Worm (Caenorhabditis elegans) whole organism, L4 larva: ENCODE results near the gene T22D1.8.

Experiments used
- D1046.2 ChIP-seq: fragments of 200-800 bp; sonication (Bioruptor generic); IDR thresholded peaks from 2 replicates; pipeline ENCODE4 v1.3.6; 2022; ENCODE audit warnings: missing genetic modification characterization, missing compliant biosample characterization
- F10B5.3 ChIP-seq: sonication (generic microtip); optimal IDR thresholded peaks from 2 replicates; lab custom pipeline; 2016; ENCODE audit warnings: mild to moderate bottlenecking, missing genetic modification characterization, missing compliant biosample characterization
- R02D3.7 ChIP-seq: fragments of 150-350 bp; sonication (generic microtip); optimal IDR thresholded peaks from 3 replicates; lab custom pipeline; 2014; ENCODE audit warnings: missing biosample characterization, missing genetic modification characterization
- T26A8.4 ChIP-seq: fragments of 200-800 bp; sonication (Bioruptor generic); IDR thresholded peaks from 2 replicates; pipeline ENCODE4 v1.3.6; 2022; ENCODE audit warnings: missing genetic modification characterization, missing compliant biosample characterization
- Y105C5A.15 ChIP-seq: fragments of 200-800 bp; sonication (Bioruptor generic); IDR thresholded peaks from 2 replicates; pipeline ENCODE4 v1.3.6; 2022; ENCODE audit warnings: missing genetic modification characterization, missing compliant biosample characterization
- Y48G9A.11 ChIP-seq: fragments of 200-800 bp; sonication (Bioruptor generic); IDR thresholded peaks from 2 replicates; pipeline ENCODE4 v1.3.6; 2022; ENCODE audit warnings: missing genetic modification reagents, missing genetic modification characterization, missing compliant biosample characterization
- Y5F2A.4 ChIP-seq: fragments of 200-800 bp; sonication (Bioruptor generic); optimal IDR thresholded peaks from 2 replicates; lab custom pipeline; 2018; ENCODE audit warnings: mild to moderate bottlenecking, missing genetic modification characterization, missing compliant biosample characterization
- Y75B8A.6 ChIP-seq: fragments of 200-800 bp; sonication (Bioruptor generic); IDR thresholded peaks from 2 replicates; pipeline ENCODE4 v1.3.6; 2022; ENCODE audit warnings: missing genetic modification reagents, missing genetic modification characterization, missing compliant biosample characterization
- aha-1 ChIP-seq: fragments of 150-350 bp; peaks from one replicate; lab custom pipeline; 2014; ENCODE audit warnings: missing biosample characterization, missing genetic modification characterization
- aly-2 ChIP-seq: sonication (generic microtip); optimal IDR thresholded peaks from 2 replicates; lab custom pipeline; 2018; ENCODE audit warnings: missing biosample characterization, missing genetic modification characterization
- ama-1 ChIP-seq: fragments of 150-350 bp; optimal IDR thresholded peaks from 2 replicates; lab custom pipeline; 2014; ENCODE audit warnings: inconsistent platforms, mixed read lengths
- arid-1 ChIP-seq: fragments of 200-800 bp; sonication (Bioruptor generic); conservative IDR thresholded peaks from 2 replicates; pipeline ENCODE4 v1.3.6; 2022; ENCODE audit warnings: missing genetic modification reagents, missing genetic modification characterization, missing compliant biosample characterization
- attf-4 ChIP-seq: sonication (generic microtip); optimal IDR thresholded peaks from 3 replicates; lab custom pipeline; 2017; ENCODE audit warnings: missing biosample characterization, missing genetic modification characterization
- ceh-28 ChIP-seq: fragments of 150-350 bp; optimal IDR thresholded peaks from 2 replicates; lab custom pipeline; 2014; ENCODE audit warnings: missing biosample characterization, missing genetic modification reagents, missing genetic modification characterization
- ceh-32 ChIP-seq: sonication (generic microtip); optimal IDR thresholded peaks from 2 replicates; lab custom pipeline; 2016; ENCODE audit warnings: mild to moderate bottlenecking, missing genetic modification characterization, missing compliant biosample characterization; ENCODE audit not compliant: poor library complexity
- ceh-82 ChIP-seq: sonication (generic microtip); optimal IDR thresholded peaks from 2 replicates; lab custom pipeline; 2017; ENCODE audit warnings: missing biosample characterization, missing genetic modification characterization
- ctbp-1 ChIP-seq: fragments of 200-800 bp; sonication (Bioruptor generic); IDR thresholded peaks from 2 replicates; pipeline ENCODE4 v1.3.6; 2022; ENCODE audit warnings: missing genetic modification reagents, missing genetic modification characterization, missing compliant biosample characterization
- daf-19 ChIP-seq: fragments of 200-800 bp; sonication (Bioruptor generic); conservative IDR thresholded peaks from 2 replicates; pipeline ENCODE4 v1.3.6; 2022; ENCODE audit warnings: missing genetic modification characterization, missing compliant biosample characterization
- daf-8 ChIP-seq: fragments of 200-800 bp; sonication (Bioruptor generic); IDR thresholded peaks from 2 replicates; pipeline ENCODE4 v1.3.6; 2022; ENCODE audit warnings: missing genetic modification characterization, missing compliant biosample characterization
- dmd-6 ChIP-seq: fragments of 200-800 bp; sonication (Bioruptor generic); IDR thresholded peaks from 2 replicates; pipeline ENCODE4 v1.3.6; 2022; ENCODE audit warnings: missing genetic modification reagents, missing genetic modification characterization, missing compliant biosample characterization
- dmd-8 ChIP-seq: fragments of 200-800 bp; sonication (Bioruptor generic); IDR thresholded peaks from 2 replicates; pipeline ENCODE4 v1.3.6; 2022; ENCODE audit warnings: missing genetic modification characterization, missing compliant biosample characterization
- dpl-1 ChIP-seq: fragments of 150-350 bp; optimal IDR thresholded peaks from 2 replicates; lab custom pipeline; 2014; ENCODE audit warnings: missing biosample characterization, missing genetic modification reagents, missing genetic modification characterization
- duxl-1 ChIP-seq: sonication (generic microtip); optimal IDR thresholded peaks from 2 replicates; lab custom pipeline; 2016; ENCODE audit warnings: mild to moderate bottlenecking, missing genetic modification characterization, moderate library complexity, missing compliant biosample characterization; ENCODE audit not compliant: poor library complexity
- egl-27 ChIP-seq: sonication (generic microtip); optimal IDR thresholded peaks from 3 replicates; lab custom pipeline; 2017; ENCODE audit warnings: missing biosample characterization, missing genetic modification reagents, missing genetic modification characterization
- egl-43 ChIP-seq: fragments of 200-800 bp; sonication (Bioruptor generic); IDR thresholded peaks from 2 replicates; pipeline ENCODE4 v1.3.6; 2022; ENCODE audit warnings: missing genetic modification reagents, missing genetic modification characterization, missing compliant biosample characterization
- hif-1 ChIP-seq, 2 experiments: sonication (generic microtip); optimal IDR thresholded peaks; 2 replicates each; lab custom pipeline; 2016 to 2017; ENCODE audit warnings: missing compliant biosample characterization in 2 of 2, missing genetic modification characterization in 2 of 2, missing genetic modification reagents in 2 of 2, missing genotype in 2 of 2, mild to moderate bottlenecking in 1 of 2
- hlh-30 ChIP-seq: sonication (generic microtip); optimal IDR thresholded peaks from 2 replicates; lab custom pipeline; 2017; ENCODE audit warnings: antibody characterized with exemption, mild to moderate bottlenecking, missing genetic modification characterization, missing compliant biosample characterization; ENCODE audit not compliant: insufficient read depth
- jun-1 ChIP-seq: fragments of 150-350 bp; optimal IDR thresholded peaks from 2 replicates; lab custom pipeline; 2014; ENCODE audit warnings: missing biosample characterization, missing genetic modification reagents, missing genetic modification characterization
- lim-7 ChIP-seq: fragments of 200-800 bp; sonication (Bioruptor generic); IDR thresholded peaks from 2 replicates; pipeline ENCODE4 v1.3.6; 2022; ENCODE audit warnings: missing genetic modification characterization, missing compliant biosample characterization
- lin-1 ChIP-seq: fragments of 200-800 bp; sonication (Bioruptor generic); IDR thresholded peaks from 2 replicates; pipeline ENCODE4 v1.3.6; 2022; ENCODE audit warnings: missing genetic modification reagents, missing genetic modification characterization, missing compliant biosample characterization
- lin-38 ChIP-seq: fragments of 200-800 bp; sonication (Bioruptor generic); IDR thresholded peaks from 2 replicates; pipeline ENCODE4 v1.3.6; 2022; ENCODE audit warnings: missing genetic modification reagents, missing genetic modification characterization, missing compliant biosample characterization
- lin-39 ChIP-seq: fragments of 150-350 bp; optimal IDR thresholded peaks from 2 replicates; lab custom pipeline; 2014; ENCODE audit warnings: missing biosample characterization, missing genetic modification reagents, missing genetic modification characterization
- lir-3 ChIP-seq: sonication (generic microtip); optimal IDR thresholded peaks from 2 replicates; lab custom pipeline; 2016; ENCODE audit warnings: mild to moderate bottlenecking, missing genetic modification characterization, missing compliant biosample characterization
- lsy-2 ChIP-seq, 2 experiments: fragments of 150-350 bp in 1 of 2; sonication (generic microtip) in 1 of 2; optimal IDR thresholded peaks; 2 replicates each; lab custom pipeline; 2014 to 2017; ENCODE audit warnings: missing biosample characterization in 2 of 2, missing genetic modification characterization in 2 of 2
- madf-5 ChIP-seq, 2 experiments: fragments of 200-800 bp; sonication (Bioruptor generic); IDR thresholded peaks; 2 replicates each; pipeline ENCODE4 v1.3.6; 2022; ENCODE audit warnings: missing compliant biosample characterization in 2 of 2, missing genetic modification characterization in 2 of 2
- madf-9 ChIP-seq: fragments of 200-800 bp; sonication (Bioruptor generic); conservative IDR thresholded peaks from 2 replicates; pipeline ENCODE4 v1.3.6; 2022; ENCODE audit warnings: missing genetic modification reagents, missing genetic modification characterization, missing compliant biosample characterization
- mxl-3 ChIP-seq: fragments of 200-800 bp; sonication (Bioruptor generic); optimal IDR thresholded peaks from 2 replicates; lab custom pipeline; 2018; ENCODE audit warnings: mild to moderate bottlenecking, missing genetic modification characterization, missing compliant biosample characterization
- nhr-111 ChIP-seq: fragments of 200-800 bp; sonication (Bioruptor generic); optimal IDR thresholded peaks from 2 replicates; lab custom pipeline; 2018; ENCODE audit warnings: mild to moderate bottlenecking, missing genetic modification characterization, missing compliant biosample characterization
- nhr-28 ChIP-seq: fragments of 150-350 bp; optimal IDR thresholded peaks from 2 replicates; lab custom pipeline; 2014; ENCODE audit warnings: missing biosample characterization, missing genetic modification characterization
- nhr-42 ChIP-seq: fragments of 200-800 bp; sonication (Bioruptor generic); IDR thresholded peaks from 2 replicates; pipeline ENCODE4 v1.3.6; 2022; ENCODE audit warnings: missing genetic modification characterization, missing compliant biosample characterization
- nhr-48 ChIP-seq: sonication (generic microtip); optimal IDR thresholded peaks from 2 replicates; lab custom pipeline; 2016; ENCODE audit warnings: mild to moderate bottlenecking, missing genetic modification characterization, missing compliant biosample characterization
- nhr-6 ChIP-seq: fragments of 150-350 bp; optimal IDR thresholded peaks from 2 replicates; lab custom pipeline; 2014; ENCODE audit warnings: missing biosample characterization, missing genetic modification characterization
- nhr-76 ChIP-seq: fragments of 150-350 bp; optimal IDR thresholded peaks from 2 replicates; lab custom pipeline; 2014; ENCODE audit warnings: missing biosample characterization, missing genetic modification characterization
- nhr-77 ChIP-seq: fragments of 150-350 bp; optimal IDR thresholded peaks from 2 replicates; lab custom pipeline; 2014; ENCODE audit warnings: missing biosample characterization, missing genetic modification characterization
- php-3 ChIP-seq: fragments of 200-800 bp; sonication (Bioruptor generic); IDR thresholded peaks from 2 replicates; pipeline ENCODE4 v1.3.6; 2022; ENCODE audit warnings: missing genetic modification reagents, missing genetic modification characterization, missing compliant biosample characterization
- pqm-1 ChIP-seq: sonication (generic microtip); optimal IDR thresholded peaks from 2 replicates; lab custom pipeline; 2017; ENCODE audit warnings: missing biosample characterization, missing genetic modification characterization
- rbr-2 ChIP-seq: sonication (generic microtip); optimal IDR thresholded peaks from 2 replicates; lab custom pipeline; 2016; ENCODE audit warnings: missing genotype, missing genetic modification characterization, missing compliant biosample characterization
- saeg-2 ChIP-seq: fragments of 200-800 bp; sonication (Bioruptor generic); IDR thresholded peaks from 2 replicates; pipeline ENCODE4 v1.3.6; 2022; ENCODE audit warnings: missing genetic modification reagents, missing genetic modification characterization, missing compliant biosample characterization
- sdz-12 ChIP-seq: fragments of 200-800 bp; sonication (Bioruptor generic); optimal IDR thresholded peaks from 2 replicates; lab custom pipeline; 2018; ENCODE audit warnings: mild to moderate bottlenecking, missing genetic modification characterization, missing compliant biosample characterization
- unc-62 ChIP-seq, 3 experiments: fragments of 150-350 bp in 1 of 3; sonication (generic microtip); optimal IDR thresholded peaks in 2 of 3; peaks in 1 of 3; 1 replicate in 1 of 3; 2 replicates in 2 of 3; lab custom pipeline; 2014 to 2017; ENCODE audit warnings: missing biosample characterization in 3 of 3, missing genetic modification characterization in 3 of 3, missing genetic modification reagents in 3 of 3, missing genotype in 1 of 3
- vab-7 ChIP-seq: fragments of 200-800 bp; sonication (Bioruptor generic); IDR thresholded peaks from 2 replicates; pipeline ENCODE4 v1.3.6; 2022; ENCODE audit warnings: missing genetic modification reagents, missing genetic modification characterization, missing compliant biosample characterization
- zfp-2 ChIP-seq: sonication (generic microtip); optimal IDR thresholded peaks from 2 replicates; lab custom pipeline; 2016; ENCODE audit warnings: mild to moderate bottlenecking, missing genetic modification characterization, missing compliant biosample characterization

T22D1.8 gene

ce11 chrIV:6881183-6881582 lies 25.0 kb downstream of the T22D1.8 start (continued):
- peak; percentile 49 to 73 for TF ChIP-seq lsy-2 (tag; optimal IDR thresholded peaks at IDR 0.05; lab: Kevin White, UChicago)
- TF ChIP-seq rbr-2 (tag; lab: Kevin White, UChicago) = peak; percentile 66
- TF ChIP-seq dmd-8 (GFP tag; lab: Robert Waterston, UW) = no peak
- TF ChIP-seq zfp-2 (tag; lab: Kevin White, UChicago) = no peak
- no peak for TF ChIP-seq nhr-42 (GFP tag; lab: Robert Waterston, UW)
- TF ChIP-seq aha-1 (tag; lab: Kevin White, UChicago) = no peak
- no peak for TF ChIP-seq Y75B8A.6 (GFP tag; lab: Robert Waterston, UW)
- no peak for TF ChIP-seq lir-3 (tag; lab: Kevin White, UChicago)
- no peak for TF ChIP-seq daf-19 (GFP tag; lab: Robert Waterston, UW)
- no peak for TF ChIP-seq jun-1 (tag; lab: Kevin White, UChicago)
- TF ChIP-seq nhr-77 = no peak
- TF ChIP-seq mxl-3 (GFP tag; lab: Kevin White, UChicago) = no peak
- TF ChIP-seq vab-7 (GFP tag; lab: Robert Waterston, UW) = no peak
- TF ChIP-seq pqm-1 (tag; lab: Kevin White, UChicago) = no peak
- no peak for TF ChIP-seq attf-4 (tag; lab: Kevin White, UChicago)
- 0 out of 2 replicates have a peak, but pooled peaks have one; percentile 10 for TF ChIP-seq lin-38 (GFP tag; lab: Robert Waterston, UW)
- no peak for TF ChIP-seq sdz-12 (GFP tag; lab: Kevin White, UChicago)
- no peak for TF ChIP-seq php-3 (GFP tag; lab: Robert Waterston, UW)
- TF ChIP-seq lin-1 (GFP tag; lab: Robert Waterston, UW) = no peak
- TF ChIP-seq arid-1 (GFP tag; lab: Robert Waterston, UW) = no peak
- no peak for TF ChIP-seq D1046.2 (GFP tag; lab: Robert Waterston, UW)
- TF ChIP-seq saeg-2 (GFP tag; lab: Robert Waterston, UW) = no peak
- TF ChIP-seq Y48G9A.11 (GFP tag; lab: Robert Waterston, UW) = no peak
- no peak for TF ChIP-seq daf-8 (GFP tag; lab: Robert Waterston, UW)
- TF ChIP-seq hlh-30 (tag; lab: Kevin White, UChicago) = peak; percentile 62
- TF ChIP-seq R02D3.7 = no peak
- TF ChIP-seq unc-62 (GFP tag; optimal IDR thresholded peaks at IDR 0.05 in 1 of 2; lab: Kevin White, UChicago) = no peak
- TF ChIP-seq unc-62 (tag; optimal IDR thresholded peaks at IDR 0.05; lab: Kevin White, UChicago) = no peak
- TF ChIP-seq ceh-82 (tag; lab: Kevin White, UChicago) = no peak
- no peak for TF ChIP-seq nhr-111 (GFP tag; lab: Kevin White, UChicago)
- no peak for TF ChIP-seq ceh-32 (tag; lab: Kevin White, UChicago)
- no peak for TF ChIP-seq nhr-76 (tag; lab: Kevin White, UChicago)
- TF ChIP-seq Y5F2A.4 = no peak
- TF ChIP-seq egl-43 = no peak
- peak; percentile 98 for TF ChIP-seq nhr-48 (tag; lab: Kevin White, UChicago)
- TF ChIP-seq nhr-28 (tag; lab: Kevin White, UChicago) = peak; percentile 47
- TF ChIP-seq egl-27 = no peak
- TF ChIP-seq aly-2 (tag; lab: Kevin White, UChicago) = no peak
- TF ChIP-seq madf-9 = 0 out of 2 replicates have a peak, but pooled peaks have one; percentile 11
- TF ChIP-seq dmd-6 (GFP tag; lab: Robert Waterston, UW) = peak; percentile 77
- TF ChIP-seq ama-1 (lab: Kevin White, UChicago) = no peak
- TF ChIP-seq nhr-6 = no peak
- TF ChIP-seq madf-5 (GFP tag; IDR thresholded peaks at IDR 0.05; lab: Robert Waterston, UW) = no peak
- TF ChIP-seq lim-7 (GFP tag; lab: Robert Waterston, UW) = no peak
- TF ChIP-seq dpl-1 = no peak
- no peak for TF ChIP-seq T26A8.4 (GFP tag; lab: Robert Waterston, UW)
- no peak for TF ChIP-seq lin-39 (tag; lab: Kevin White, UChicago)
- peak in 1 of 2 experiments; percentile 60 for TF ChIP-seq hif-1 (tag; optimal IDR thresholded peaks at IDR 0.05; lab: Kevin White, UChicago)
- peak; percentile 36; the same call in 1 of the 2 replicates for TF ChIP-seq ctbp-1
- TF ChIP-seq Y105C5A.15 (GFP tag; lab: Robert Waterston, UW) = no peak
- TF ChIP-seq duxl-1 (tag; lab: Kevin White, UChicago) = no peak
- no peak for TF ChIP-seq ceh-28 (tag; lab: Kevin White, UChicago)
- no peak for TF ChIP-seq F10B5.3 (tag; lab: Kevin White, UChicago)
